Worm (Caenorhabditis elegans) whole organism, early embryonic: Measurements from ENCODE around the gene pals-38.

Source experiments
- B0310.2 ChIP-seq: sonication (generic microtip); optimal IDR thresholded peaks from 2 replicates; lab custom pipeline; 2016; ENCODE audit warnings: mild to moderate bottlenecking, missing genetic modification characterization, missing compliant biosample characterization
- F13C5.2 ChIP-seq: sonication (generic microtip); optimal IDR thresholded peaks from 2 replicates; lab custom pipeline; 2017; ENCODE audit warnings: mild to moderate bottlenecking, missing genetic modification characterization, inconsistent platforms, missing compliant biosample characterization
- aly-1 ChIP-seq: sonication (generic microtip); optimal IDR thresholded peaks from 2 replicates; lab custom pipeline; 2016; ENCODE audit warnings: missing genetic modification characterization, missing compliant biosample characterization
- ama-1 ChIP-seq: fragments of 150-350 bp; optimal IDR thresholded peaks from 2 replicates; lab custom pipeline; 2014
- ceh-13 ChIP-seq: fragments of 200-800 bp; sonication (Bioruptor generic); optimal IDR thresholded peaks from 2 replicates; lab custom pipeline; 2018; ENCODE audit warnings: mild to moderate bottlenecking, missing genetic modification characterization, missing compliant biosample characterization
- ceh-36 ChIP-seq: sonication (generic microtip); optimal IDR thresholded peaks from 2 replicates; lab custom pipeline; 2016; ENCODE audit warnings: missing genetic modification characterization, inconsistent platforms, missing compliant biosample characterization
- ets-7 ChIP-seq: sonication (generic microtip); optimal IDR thresholded peaks from 2 replicates; lab custom pipeline; 2016; ENCODE audit warnings: missing genotype, missing genetic modification characterization, missing compliant biosample characterization
- flt-1 ChIP-seq: fragments of 200-800 bp; sonication (Bioruptor generic); IDR thresholded peaks from 2 replicates; pipeline ENCODE4 v1.3.6; 2022; ENCODE audit warnings: missing genetic modification characterization, missing compliant biosample characterization
- hmbx-1 ChIP-seq: sonication (generic microtip); optimal IDR thresholded peaks from 2 replicates; lab custom pipeline; 2016; ENCODE audit warnings: mild to moderate bottlenecking, missing genetic modification characterization, missing compliant biosample characterization
- hmg-4 ChIP-seq: fragments of 200-800 bp; sonication (Bioruptor generic); optimal IDR thresholded peaks from 2 replicates; lab custom pipeline; 2018; ENCODE audit warnings: mild to moderate bottlenecking, missing genetic modification characterization, missing compliant biosample characterization
- hnd-1 ChIP-seq: sonication (generic microtip); optimal IDR thresholded peaks from 2 replicates; lab custom pipeline; 2016; ENCODE audit warnings: missing genetic modification characterization, missing compliant biosample characterization
- pes-1 ChIP-seq: fragments of 200-800 bp; sonication (Bioruptor generic); IDR thresholded peaks from 2 replicates; pipeline ENCODE4 v1.3.6; 2022; ENCODE audit warnings: missing genetic modification reagents, missing genetic modification characterization, missing compliant biosample characterization
- scrt-1 ChIP-seq: fragments of 200-800 bp; sonication (Bioruptor generic); IDR thresholded peaks from 2 replicates; pipeline ENCODE4 v1.3.6; 2022; ENCODE audit warnings: missing genetic modification characterization, missing compliant biosample characterization
- sea-1 ChIP-seq: fragments of 200-800 bp; sonication (Bioruptor generic); conservative IDR thresholded peaks from 2 replicates; pipeline ENCODE4 v1.3.6; 2022; ENCODE audit warnings: missing genetic modification characterization, missing compliant biosample characterization
- tbx-11 ChIP-seq: fragments of 200-800 bp; sonication (Bioruptor generic); IDR thresholded peaks from 2 replicates; pipeline ENCODE4 v1.3.6; 2022; ENCODE audit warnings: missing genetic modification characterization, missing compliant biosample characterization
- tbx-37 ChIP-seq: fragments of 200-800 bp; sonication (Bioruptor generic); conservative IDR thresholded peaks from 2 replicates; pipeline ENCODE4 v1.3.6; 2022; ENCODE audit warnings: missing genetic modification reagents, missing genetic modification characterization, missing compliant biosample characterization
- tra-4 ChIP-seq: sonication (generic microtip); optimal IDR thresholded peaks from 2 replicates; lab custom pipeline; 2017; ENCODE audit warnings: missing genetic modification characterization, missing compliant biosample characterization

Gene pals-38

ce11 chrV:12478111-12478510 is 31.3 kb upstream of the pals-38 start, which contains the start of gene atn-1:
TSS of gene atn-1 (plus strand) at chrV:12478411.
- no peak for TF ChIP-seq ceh-13 (GFP tag; lab: Kevin White, UChicago)
- TF ChIP-seq aly-1 (tag; lab: Kevin White, UChicago), result no peak

ce11 chrV:12477139-12477538 is 30.3 kb upstream of the pals-38 start:
- TF ChIP-seq ama-1, result no peak
- no peak for TF ChIP-seq F13C5.2 (tag; lab: Kevin White, UChicago)
- TF ChIP-seq tbx-37 (GFP tag; lab: Robert Waterston, UW), result no peak
- no peak for TF ChIP-seq ceh-13 (GFP tag; lab: Kevin White, UChicago)

- TF ChIP-seq ets-7 (tag; lab: Kevin White, UChicago), result no peak
Observed at ce11 chrV:12475360-12475759, 28.6 kb upstream of the pals-38 start.

- TF ChIP-seq aly-1 (tag; lab: Kevin White, UChicago) (no peak), F13C5.2 (tag; lab: Kevin White, UChicago) (no peak), B0310.2 (no peak), tra-4 (tag; lab: Kevin White, UChicago) (no peak), tbx-37 (GFP tag; lab: Robert Waterston, UW) (no peak), tbx-11 (no peak), ceh-13 (GFP tag; lab: Kevin White, UChicago) (no peak), scrt-1 (GFP tag; lab: Robert Waterston, UW) (no peak), hmbx-1 (tag; lab: Kevin White, UChicago) (no peak), flt-1 (GFP tag; lab: Robert Waterston, UW) (no peak), sea-1 (GFP tag; lab: Robert Waterston, UW) (no peak), ets-7 (tag; lab: Kevin White, UChicago) (no peak), hmg-4 (GFP tag; lab: Kevin White, UChicago) (no peak), pes-1 (no peak), ama-1 (no peak), hnd-1 (tag; lab: Kevin White, UChicago) (no peak), ceh-36 (tag; lab: Kevin White, UChicago) (no peak)
Observed at ce11 chrV:12470324-12470723, 23.5 kb upstream of the pals-38 start.

- TF ChIP-seq aly-1 (tag; lab: Kevin White, UChicago) (no peak), tbx-11 (no peak), hmbx-1 (tag; lab: Kevin White, UChicago) (no peak), tbx-37 (GFP tag; lab: Robert Waterston, UW) (no peak), ets-7 (tag; lab: Kevin White, UChicago) (no peak), ama-1 (no peak), sea-1 (GFP tag; lab: Robert Waterston, UW) (no peak), F13C5.2 (tag; lab: Kevin White, UChicago) (no peak), hmg-4 (GFP tag; lab: Kevin White, UChicago) (no peak), B0310.2 (no peak), flt-1 (GFP tag; lab: Robert Waterston, UW) (no peak), pes-1 (no peak), tra-4 (tag; lab: Kevin White, UChicago) (no peak), ceh-36 (tag; lab: Kevin White, UChicago) (no peak), hnd-1 (tag; lab: Kevin White, UChicago) (no peak), scrt-1 (GFP tag; lab: Robert Waterston, UW) (no peak)
Observed at ce11 chrV:12468363-12468762, 21.6 kb upstream of the pals-38 start, which contains the start of gene F28C1.3. TSS of gene F28C1.3 (plus strand) at chrV:12468663.

- TF ChIP-seq sea-1 (GFP tag; lab: Robert Waterston, UW), result no peak
Observed at ce11 chrV:12467755-12468154, 21.0 kb upstream of the pals-38 start.

- TF ChIP-seq ama-1, result no peak
- no peak for TF ChIP-seq F13C5.2 (tag; lab: Kevin White, UChicago)
Observed at ce11 chrV:12466653-12467052, 19.9 kb upstream of the pals-38 start.

ce11 chrV:12465399-12465798 is 18.6 kb upstream of the pals-38 start:
- no peak for TF ChIP-seq sea-1 (GFP tag; lab: Robert Waterston, UW)
- TF ChIP-seq hmg-4 (GFP tag; lab: Kevin White, UChicago), result peak; percentile 43

- TF ChIP-seq flt-1 (GFP tag; lab: Robert Waterston, UW) (no peak), hmg-4 (GFP tag; lab: Kevin White, UChicago) (no peak), B0310.2 (no peak), F13C5.2 (tag; lab: Kevin White, UChicago) (no peak)
Observed at ce11 chrV:12462908-12463307, 16.1 kb upstream of the pals-38 start, which contains the start of gene egl-10. TSS of gene egl-10 (minus strand) at chrV:12463008.

ce11 chrV:12460583-12460982 is 13.8 kb upstream of the pals-38 start:
- TF ChIP-seq aly-1 (tag; lab: Kevin White, UChicago) (no peak), sea-1 (GFP tag; lab: Robert Waterston, UW) (no peak), tbx-37 (GFP tag; lab: Robert Waterston, UW) (no peak), pes-1 (no peak), flt-1 (GFP tag; lab: Robert Waterston, UW) (no peak), tbx-11 (no peak), ets-7 (tag; lab: Kevin White, UChicago) (no peak), scrt-1 (GFP tag; lab: Robert Waterston, UW) (no peak), ceh-13 (GFP tag; lab: Kevin White, UChicago) (no peak), hnd-1 (tag; lab: Kevin White, UChicago) (no peak), tra-4 (tag; lab: Kevin White, UChicago) (no peak), ceh-36 (tag; lab: Kevin White, UChicago) (no peak)
